Worm (Caenorhabditis elegans) whole organism, L2 larva: ENCODE measurements around the gene srx-86.

ENCODE experiments used
- C34F6.9 ChIP-seq: fragments of 150-350 bp; optimal IDR thresholded peaks from 2 replicates; lab custom pipeline; 2014; ENCODE audit warnings: missing biosample characterization, missing genetic modification characterization
- ceh-82 ChIP-seq: fragments of 150-350 bp; optimal IDR thresholded peaks from 2 replicates; lab custom pipeline; 2014; ENCODE audit warnings: missing biosample characterization, missing genetic modification characterization
- elt-3 ChIP-seq: sonication (generic microtip); optimal IDR thresholded peaks from 2 replicates; lab custom pipeline; 2017; ENCODE audit warnings: missing biosample characterization, missing genetic modification characterization
- fos-1 ChIP-seq: fragments of 150-350 bp; optimal IDR thresholded peaks from 2 replicates; lab custom pipeline; 2014; ENCODE audit warnings: missing biosample characterization, missing genetic modification characterization
- lin-13 ChIP-seq: fragments of 150-350 bp; optimal IDR thresholded peaks from 2 replicates; lab custom pipeline; 2014; ENCODE audit warnings: missing biosample characterization, missing genetic modification reagents, missing genetic modification characterization
- mdl-1 ChIP-seq, 2 experiments: fragments of 150-350 bp in 1 of 2; sonication (generic microtip) in 1 of 2; optimal IDR thresholded peaks; 2 replicates each; lab custom pipeline; 2017; ENCODE audit warnings: missing biosample characterization in 2 of 2, missing genetic modification characterization in 2 of 2
- nhr-11 ChIP-seq: fragments of 150-350 bp; optimal IDR thresholded peaks from 2 replicates; lab custom pipeline; 2014; ENCODE audit warnings: missing biosample characterization, missing genetic modification characterization
- nhr-12 ChIP-seq: fragments of 150-350 bp; optimal IDR thresholded peaks from 2 replicates; lab custom pipeline; 2014; ENCODE audit warnings: missing biosample characterization, missing genetic modification characterization
- nhr-237 ChIP-seq: fragments of 150-350 bp; optimal IDR thresholded peaks from 2 replicates; lab custom pipeline; 2014; ENCODE audit warnings: missing biosample characterization, missing genetic modification characterization
- nhr-25 ChIP-seq: fragments of 150-350 bp; sonication (generic microtip); optimal IDR thresholded peaks from 3 replicates; lab custom pipeline; 2014; ENCODE audit warnings: missing biosample characterization, missing genetic modification characterization
- nhr-6 ChIP-seq: fragments of 150-350 bp; optimal IDR thresholded peaks from 2 replicates; lab custom pipeline; 2014; ENCODE audit warnings: missing biosample characterization, missing genetic modification characterization
- nhr-77 ChIP-seq: fragments of 150-350 bp; optimal IDR thresholded peaks from 2 replicates; lab custom pipeline; 2014; ENCODE audit warnings: missing biosample characterization, missing genetic modification characterization
- unc-55 ChIP-seq: fragments of 150-350 bp; sonication (generic microtip); optimal IDR thresholded peaks from 3 replicates; lab custom pipeline; 2014; ENCODE audit warnings: missing biosample characterization, missing genetic modification reagents, missing genetic modification characterization
- ztf-4 ChIP-seq: fragments of 150-350 bp; optimal IDR thresholded peaks from 2 replicates; lab custom pipeline; 2014; ENCODE audit warnings: missing biosample characterization, missing genetic modification characterization

ce11 chrV:11613007-11613406, 50.3 kb downstream of the srx-86 start, which contains the start of gene tag-290:
- no peak for TF ChIP-seq fos-1
- TF ChIP-seq ztf-4 (tag; lab: Kevin White, UChicago) = no peak
- no peak for TF ChIP-seq nhr-11 (tag; lab: Kevin White, UChicago)
- no peak for TF ChIP-seq mdl-1 (tag; optimal IDR thresholded peaks at IDR 0.05; lab: Kevin White, UChicago)
- no peak for TF ChIP-seq ceh-82 (tag; lab: Kevin White, UChicago)
- TF ChIP-seq nhr-6 (tag; lab: Kevin White, UChicago) = no peak
- no peak for TF ChIP-seq C34F6.9
- TF ChIP-seq unc-55 (GFP tag; lab: Kevin White, UChicago) = no peak
- no peak for TF ChIP-seq nhr-12 (tag; lab: Kevin White, UChicago)
- no peak for TF ChIP-seq nhr-25
- TF ChIP-seq elt-3 (tag; lab: Kevin White, UChicago) = no peak
- TF ChIP-seq nhr-237 (tag; lab: Kevin White, UChicago) = no peak
- TF ChIP-seq lin-13 (GFP tag; lab: Kevin White, UChicago) = no peak
- TF ChIP-seq nhr-77 (tag; lab: Kevin White, UChicago) = no peak
